Fruit fly (Drosophila melanogaster) whole organism, prepupa: ENCODE results near the gene Ae2.
A peak's percentile ranks its signal among the peaks of the same experiment; 100 is the strongest.

Experiments used
- Blimp-1 ChIP-seq: fragments of 200-800 bp; sonication (Bioruptor generic); optimal IDR thresholded peaks from 3 replicates; lab custom pipeline; 2017; ENCODE audit warnings: missing biosample characterization, missing genetic modification characterization, mild to moderate bottlenecking, moderate library complexity, missing genetic modification reagents
- CG10631 ChIP-seq: fragments of 200-800 bp; sonication (Bioruptor generic); optimal IDR thresholded peaks from 2 replicates; lab custom pipeline; 2016; ENCODE audit warnings: missing biosample characterization, missing genetic modification characterization
- CG10669 ChIP-seq: fragments of 200-800 bp; sonication (Bioruptor generic); optimal IDR thresholded peaks from 3 replicates; lab custom pipeline; 2018; ENCODE audit warnings: missing biosample characterization, mild to moderate bottlenecking, missing genetic modification characterization, moderate library complexity
- CG11294 ChIP-seq: fragments of 200-800 bp; sonication (Bioruptor generic); IDR thresholded peaks from 2 replicates; pipeline ENCODE4 v1.3.6; 2022; ENCODE audit warnings: missing biosample characterization, missing genetic modification characterization
- CG11762 ChIP-seq: fragments of 200-800 bp; sonication (Bioruptor generic); optimal IDR thresholded peaks from 3 replicates; lab custom pipeline; 2016; ENCODE audit warnings: missing biosample characterization, missing genetic modification characterization; ENCODE audit not compliant: insufficient read depth
- CG11902 ChIP-seq: fragments of 200-800 bp; sonication (Bioruptor generic); optimal IDR thresholded peaks from 3 replicates; lab custom pipeline; 2016; ENCODE audit warnings: missing biosample characterization, missing genetic modification characterization
- CG15336 ChIP-seq: fragments of 200-800 bp; sonication (Bioruptor generic); IDR thresholded peaks from 2 replicates; pipeline ENCODE4 v1.3.6; 2022; ENCODE audit warnings: missing biosample characterization, missing genetic modification characterization
- CG1621 ChIP-seq: fragments of 200-800 bp; sonication (Bioruptor generic); optimal IDR thresholded peaks from 3 replicates; lab custom pipeline; 2018; ENCODE audit warnings: missing biosample characterization, mild to moderate bottlenecking, missing genetic modification characterization
- CG3032 ChIP-seq: fragments of 200-800 bp; optimal IDR thresholded peaks from 2 replicates; lab custom pipeline; 2019; ENCODE audit warnings: missing biosample characterization, mild to moderate bottlenecking, missing genetic modification characterization, moderate library complexity
- CG31627 ChIP-seq: fragments of 200-800 bp; sonication (Bioruptor generic); optimal IDR thresholded peaks from 3 replicates; lab custom pipeline; 2016; ENCODE audit warnings: missing biosample characterization, missing genetic modification characterization
- CG32006 ChIP-seq: fragments of 200-800 bp; sonication (Bioruptor generic); optimal IDR thresholded peaks from 3 replicates; lab custom pipeline; 2017; ENCODE audit warnings: missing biosample characterization, mild to moderate bottlenecking, missing genetic modification characterization
- CG34406 ChIP-seq: fragments of 200-800 bp; sonication (Bioruptor generic); optimal IDR thresholded peaks from 3 replicates; lab custom pipeline; 2016; ENCODE audit warnings: missing biosample characterization, missing genetic modification characterization
- CG3919 ChIP-seq: fragments of 200-800 bp; sonication (Bioruptor generic); optimal IDR thresholded peaks from 3 replicates; lab custom pipeline; 2016; ENCODE audit warnings: missing biosample characterization, missing genetic modification characterization
- CG4318 ChIP-seq: fragments of 200-800 bp; sonication (Bioruptor generic); optimal IDR thresholded peaks from 3 replicates; lab custom pipeline; 2017; ENCODE audit warnings: missing biosample characterization, mild to moderate bottlenecking, missing genetic modification characterization
- CG6163 ChIP-seq: fragments of 200-800 bp; sonication (Bioruptor generic); IDR thresholded peaks from 3 replicates; pipeline ENCODE4 v1.3.6; 2022; ENCODE audit warnings: missing biosample characterization, missing genetic modification characterization
- CG6276 ChIP-seq: fragments of 200-800 bp; sonication (Bioruptor generic); optimal IDR thresholded peaks from 2 replicates; lab custom pipeline; 2017; ENCODE audit warnings: missing biosample characterization, mild to moderate bottlenecking, missing genetic modification characterization
- CG6808 ChIP-seq: fragments of 200-800 bp; sonication (Bioruptor generic); optimal IDR thresholded peaks from 3 replicates; lab custom pipeline; 2017; ENCODE audit warnings: missing biosample characterization, missing genetic modification characterization, mild to moderate bottlenecking, moderate library complexity, missing genetic modification reagents
- CG6854 ChIP-seq: fragments of 200-800 bp; sonication (Bioruptor generic); optimal IDR thresholded peaks from 2 replicates; lab custom pipeline; 2017; ENCODE audit warnings: missing biosample characterization, mild to moderate bottlenecking, missing genetic modification characterization
- CG7368 ChIP-seq: fragments of 200-800 bp; sonication (Bioruptor generic); optimal IDR thresholded peaks from 3 replicates; lab custom pipeline; 2016; ENCODE audit warnings: missing biosample characterization, missing genetic modification characterization
- CG8632 ChIP-seq: fragments of 200-800 bp; sonication (Bioruptor generic); optimal IDR thresholded peaks from 3 replicates; lab custom pipeline; 2016; ENCODE audit warnings: missing biosample characterization, missing genetic modification characterization
- Eip75B ChIP-seq: fragments of 200-800 bp; sonication (Bioruptor generic); optimal IDR thresholded peaks from 3 replicates; lab custom pipeline; 2016; ENCODE audit warnings: missing biosample characterization, missing genetic modification characterization
- Eip78C ChIP-seq: fragments of 200-800 bp; sonication (Bioruptor generic); peaks from one replicate; lab custom pipeline; 2016; ENCODE audit warnings: missing biosample characterization, missing genetic modification characterization
- Eip93F ChIP-seq: fragments of 200-800 bp; sonication (Bioruptor generic); optimal IDR thresholded peaks from 2 replicates; lab custom pipeline; 2016; ENCODE audit warnings: missing biosample characterization, mild to moderate bottlenecking, missing genetic modification characterization
- Ets21C ChIP-seq: fragments of 200-800 bp; sonication (Bioruptor generic); optimal IDR thresholded peaks from 3 replicates; lab custom pipeline; 2016; ENCODE audit warnings: missing biosample characterization, missing genetic modification characterization
- Ets96B ChIP-seq: fragments of 200-800 bp; optimal IDR thresholded peaks from 2 replicates; lab custom pipeline; 2019; ENCODE audit warnings: missing biosample characterization, mild to moderate bottlenecking, missing genetic modification characterization, moderate library complexity
- Gug ChIP-seq: fragments of 200-800 bp; sonication (Bioruptor generic); IDR thresholded peaks from 2 replicates; pipeline ENCODE4 v1.3.6; 2022; ENCODE audit warnings: missing biosample characterization, missing genetic modification characterization
- Hr38 ChIP-seq: sonication (Bioruptor generic); optimal IDR thresholded peaks from 2 replicates; lab custom pipeline; 2016; ENCODE audit warnings: missing biosample characterization, missing genetic modification characterization
- Hr39 ChIP-seq: fragments of 200-800 bp; sonication (Bioruptor generic); optimal IDR thresholded peaks from 2 replicates; lab custom pipeline; 2016; ENCODE audit warnings: missing biosample characterization, missing genetic modification characterization
- Hr4 ChIP-seq: fragments of 200-800 bp; sonication (Bioruptor generic); optimal IDR thresholded peaks from 3 replicates; lab custom pipeline; 2016; ENCODE audit warnings: missing biosample characterization, missing genetic modification characterization
- Lpt ChIP-seq: fragments of 200-800 bp; sonication (Bioruptor generic); optimal IDR thresholded peaks from 3 replicates; lab custom pipeline; 2016; ENCODE audit warnings: missing biosample characterization, missing genetic modification characterization
- Met ChIP-seq: fragments of 200-800 bp; sonication (Bioruptor generic); optimal IDR thresholded peaks from 3 replicates; lab custom pipeline; 2016; ENCODE audit warnings: missing biosample characterization, missing genetic modification characterization
- Sox102F ChIP-seq: fragments of 200-800 bp; sonication (Bioruptor generic); optimal IDR thresholded peaks from 2 replicates; lab custom pipeline; 2016; ENCODE audit warnings: missing biosample characterization, mild to moderate bottlenecking, missing genetic modification characterization
- Sox14 ChIP-seq: fragments of 200-800 bp; sonication (Bioruptor generic); optimal IDR thresholded peaks from 3 replicates; lab custom pipeline; 2016; ENCODE audit warnings: missing biosample characterization, missing genetic modification characterization
- achi ChIP-seq: fragments of 200-800 bp; sonication (Bioruptor generic); optimal IDR thresholded peaks from 3 replicates; lab custom pipeline; 2016; ENCODE audit warnings: missing biosample characterization, missing genetic modification characterization
- acj6 ChIP-seq: fragments of 200-800 bp; sonication (Bioruptor generic); optimal IDR thresholded peaks from 3 replicates; lab custom pipeline; 2016; ENCODE audit warnings: missing biosample characterization, missing genetic modification characterization
- cyc ChIP-seq: fragments of 200-800 bp; sonication (Bioruptor generic); optimal IDR thresholded peaks from 3 replicates; lab custom pipeline; 2016; ENCODE audit warnings: missing biosample characterization, missing genetic modification characterization
- eg ChIP-seq: fragments of 200-800 bp; sonication (Bioruptor generic); IDR thresholded peaks from 3 replicates; pipeline ENCODE4 v1.3.6; 2022; ENCODE audit warnings: missing biosample characterization, missing genetic modification characterization
- esn ChIP-seq: fragments of 200-800 bp; sonication (Bioruptor generic); optimal IDR thresholded peaks from 2 replicates; lab custom pipeline; 2016; ENCODE audit warnings: missing biosample characterization, mild to moderate bottlenecking, missing genetic modification characterization, moderate library complexity
- fkh ChIP-seq: fragments of 200-800 bp; sonication (Bioruptor generic); optimal IDR thresholded peaks from 3 replicates; lab custom pipeline; 2017; ENCODE audit warnings: missing biosample characterization, mild to moderate bottlenecking, missing genetic modification characterization, moderate library complexity
- lz ChIP-seq: fragments of 200-800 bp; sonication (Bioruptor generic); optimal IDR thresholded peaks from 3 replicates; lab custom pipeline; 2016; ENCODE audit warnings: missing biosample characterization, missing genetic modification characterization
- net ChIP-seq: fragments of 200-800 bp; sonication (Bioruptor generic); optimal IDR thresholded peaks from 3 replicates; lab custom pipeline; 2016; ENCODE audit warnings: missing biosample characterization, missing genetic modification characterization
- pdm3 ChIP-seq: fragments of 200-800 bp; sonication (Bioruptor generic); optimal IDR thresholded peaks from 3 replicates; lab custom pipeline; 2016; ENCODE audit warnings: missing biosample characterization, missing genetic modification characterization
- salr ChIP-seq, 2 experiments: fragments of 200-800 bp; sonication (Bioruptor generic); optimal IDR thresholded peaks; 3 replicates each; lab custom pipeline; 2016 to 2018; ENCODE audit warnings: missing biosample characterization in 2 of 2, missing genetic modification characterization in 2 of 2, mild to moderate bottlenecking in 1 of 2
- spab ChIP-seq: fragments of 200-800 bp; sonication (Bioruptor generic); optimal IDR thresholded peaks from 2 replicates; lab custom pipeline; 2017; ENCODE audit warnings: missing biosample characterization, mild to moderate bottlenecking, missing genetic modification characterization, missing genetic modification reagents
- svp ChIP-seq: fragments of 200-800 bp; sonication (Bioruptor generic); peaks from one replicate; lab custom pipeline; 2016; ENCODE audit warnings: missing biosample characterization, missing genetic modification characterization
- vri ChIP-seq: fragments of 200-800 bp; sonication (Bioruptor generic); optimal IDR thresholded peaks from 3 replicates; lab custom pipeline; 2016; ENCODE audit warnings: missing biosample characterization, mild to moderate bottlenecking, missing genetic modification characterization

Ae2 gene

DNA sequence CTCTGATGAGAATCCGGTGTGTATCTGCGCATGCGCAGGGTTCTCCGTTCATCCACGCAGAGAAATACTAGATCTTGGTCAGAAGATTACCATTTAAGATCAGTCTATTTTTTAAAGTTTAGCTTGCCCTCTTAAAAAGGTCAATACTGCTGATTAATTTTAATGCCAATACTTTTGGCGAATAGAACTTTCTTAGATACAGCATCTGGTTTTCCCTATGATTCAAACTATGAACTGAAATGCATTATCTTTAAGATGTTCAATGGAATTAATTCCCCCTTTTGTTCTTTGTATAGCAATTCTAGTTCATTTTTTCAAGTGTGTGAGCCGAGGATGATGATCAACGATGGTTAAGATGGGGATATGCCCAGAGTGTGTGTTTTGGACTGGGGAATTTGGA is 21.0 kb upstream of the Ae2 start (continued):
- TF ChIP-seq acj6 (GFP tag; lab: Kevin White, UChicago) (peak; percentile 33), Met (peak; percentile 69), net (GFP tag; lab: Kevin White, UChicago) (peak; percentile 10), CG11294 (GFP tag; lab: Robert Waterston, UW) (no peak), pdm3 (GFP tag; lab: Kevin White, UChicago) (peak; percentile 28), CG10669 (peak; percentile 79), Gug (no peak), Eip78C (peak; percentile 82), CG11902 (peak; percentile 31), esn (GFP tag; lab: Kevin White, UChicago) (peak; percentile 67), Ets21C (GFP tag; lab: Kevin White, UChicago) (peak; percentile 37), svp (GFP tag; lab: Kevin White, UChicago) (peak; percentile 76), CG6163 (GFP tag; lab: Robert Waterston, UW) (peak; percentile 42; the same call in 1 of the 3 replicates), achi (GFP tag; lab: Kevin White, UChicago) (peak; percentile 44), cyc (GFP tag; lab: Kevin White, UChicago) (peak; percentile 82), Ets96B (tag; lab: Kevin White, UChicago) (peak; percentile 76), Blimp-1 (peak; percentile 55), CG6808 (peak; percentile 85), Lpt (peak; percentile 35), CG11762 (GFP tag; lab: Kevin White, UChicago) (peak; percentile 53), eg (GFP tag; lab: Robert Waterston, UW) (peak; percentile 42; the same call in 2 of the 3 replicates), CG4318 (GFP tag; lab: Kevin White, UChicago) (no peak), CG31627 (GFP tag; lab: Kevin White, UChicago) (peak; percentile 40), CG34406 (GFP tag; lab: Kevin White, UChicago) (no peak), vri (peak; percentile 37), CG3032 (tag; lab: Kevin White, UChicago) (peak; percentile 83)

DNA sequence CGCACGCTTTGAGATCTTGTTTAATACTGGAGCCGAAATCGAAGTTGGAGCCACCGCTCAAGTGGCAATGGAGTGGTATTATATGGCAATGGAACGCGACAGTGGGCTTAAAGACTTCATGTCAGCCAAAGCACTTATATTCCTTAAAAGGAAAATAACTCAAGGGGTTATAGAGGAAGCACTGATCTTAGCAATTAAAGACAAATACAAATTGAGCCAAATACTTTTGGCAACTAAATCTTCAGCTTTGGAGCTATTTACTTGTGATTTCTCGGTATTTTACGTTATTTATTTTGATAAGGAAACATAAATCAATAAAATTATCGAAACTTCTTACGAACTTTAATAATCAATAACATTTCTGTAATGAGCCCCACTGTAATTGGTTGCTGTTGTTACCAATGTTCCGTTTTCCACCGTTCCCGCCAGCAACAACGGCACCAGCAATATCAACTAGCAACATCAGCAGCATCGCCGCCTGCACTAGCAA is 19.2 kb upstream of the Ae2 start:
- peak; percentile 94 for TF ChIP-seq CG6163 (GFP tag; lab: Robert Waterston, UW)
- TF ChIP-seq cyc (GFP tag; lab: Kevin White, UChicago) = peak; percentile 95
- peak; percentile 97 for TF ChIP-seq Ets96B (tag; lab: Kevin White, UChicago)
- TF ChIP-seq CG34406 (GFP tag; lab: Kevin White, UChicago) = peak; percentile 87
- peak; percentile 94 for TF ChIP-seq Hr4 (GFP tag; lab: Kevin White, UChicago)
- peak; percentile 89 for TF ChIP-seq pdm3 (GFP tag; lab: Kevin White, UChicago)
- peak; percentile 95 for TF ChIP-seq CG4318 (GFP tag; lab: Kevin White, UChicago)
- peak; percentile 58 to 90 for TF ChIP-seq salr (GFP tag; optimal IDR thresholded peaks at IDR 0.05; lab: Kevin White, UChicago)
- TF ChIP-seq spab (GFP tag; lab: Kevin White, UChicago) = peak; percentile 92
- TF ChIP-seq CG10669 = peak; percentile 98
- TF ChIP-seq Eip93F (GFP tag; lab: Kevin White, UChicago) = peak; percentile 64
- TF ChIP-seq Sox14 = peak; percentile 88
- peak; percentile 84 for TF ChIP-seq CG8632
- peak; percentile 88 for TF ChIP-seq achi (GFP tag; lab: Kevin White, UChicago)
- peak; percentile 96 for TF ChIP-seq CG32006
- TF ChIP-seq Lpt = peak; percentile 98
- TF ChIP-seq fkh (GFP tag; lab: Kevin White, UChicago) = no peak
- peak; percentile 96 for TF ChIP-seq CG11762 (GFP tag; lab: Kevin White, UChicago)
- no peak for TF ChIP-seq Hr38
- peak; percentile 90 for TF ChIP-seq CG11902
- TF ChIP-seq svp (GFP tag; lab: Kevin White, UChicago) = peak; percentile 93
- TF ChIP-seq Eip75B = peak; percentile 93
- peak; percentile 97 for TF ChIP-seq Eip78C
- TF ChIP-seq CG15336 = peak; percentile 94
- TF ChIP-seq lz = peak; percentile 93
- peak; percentile 94 for TF ChIP-seq esn (GFP tag; lab: Kevin White, UChicago)
- TF ChIP-seq CG1621 (tag; lab: Kevin White, UChicago) = peak; percentile 84
- peak; percentile 96 for TF ChIP-seq CG6276
- TF ChIP-seq CG6808 = peak; percentile 98
- peak; percentile 93 for TF ChIP-seq CG10631
- TF ChIP-seq CG6854 (GFP tag; lab: Kevin White, UChicago) = peak; percentile 87
- peak; percentile 95 for TF ChIP-seq CG7368 (GFP tag; lab: Kevin White, UChicago)
- peak; percentile 85 for TF ChIP-seq Ets21C (GFP tag; lab: Kevin White, UChicago)
- TF ChIP-seq Gug = peak; percentile 90
- peak; percentile 81 for TF ChIP-seq CG31627 (GFP tag; lab: Kevin White, UChicago)
- peak; percentile 89 for TF ChIP-seq Met
- peak; percentile 88 for TF ChIP-seq Sox102F
- TF ChIP-seq CG3032 (tag; lab: Kevin White, UChicago) = peak; percentile 98
- TF ChIP-seq net (GFP tag; lab: Kevin White, UChicago) = peak; percentile 89
- TF ChIP-seq CG3919 = peak; percentile 98
- TF ChIP-seq Hr39 (GFP tag; lab: Kevin White, UChicago) = peak; percentile 79
